Fruit fly (Drosophila melanogaster): ENCODE results near the gene CG17029.

DNA sequence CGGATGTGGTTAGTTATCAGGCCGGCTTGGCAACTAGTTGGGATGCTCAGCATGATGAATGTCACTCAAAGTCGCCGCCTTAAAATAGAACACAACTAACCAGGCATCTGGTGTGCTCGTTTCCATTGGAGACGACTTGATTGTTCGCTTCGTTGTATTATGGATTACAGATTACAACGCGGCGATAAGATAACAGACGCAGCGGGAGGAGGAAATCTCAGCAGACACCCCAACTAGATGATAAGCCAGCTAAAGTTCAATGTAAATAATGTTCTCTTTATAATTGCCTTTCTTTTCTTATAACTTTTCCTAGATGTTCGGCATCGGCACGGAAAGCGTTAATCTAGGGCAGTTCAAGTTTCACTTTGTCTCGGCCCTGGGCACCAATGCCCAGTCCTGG, 8.0 kb upstream of the CG17029 start:
- TF ChIP-seq gl (tag; optimal IDR thresholded peaks at IDR 0.05), result no peak
- no peak for TF ChIP-seq EcR (GFP tag; optimal IDR thresholded peaks at IDR 0.05)
- TF ChIP-seq CG8159 (tag; optimal IDR thresholded peaks at IDR 0.05), result no peak
- TF ChIP-seq Ets98B (GFP tag; IDR thresholded peaks at IDR 0.05), result no peak
- no peak for TF ChIP-seq rn (GFP tag; IDR thresholded peaks at IDR 0.05)
- TF ChIP-seq D1 (tag; optimal IDR thresholded peaks at IDR 0.05), result no peak
- no peak for TF ChIP-seq Pif1B (GFP tag; optimal IDR thresholded peaks at IDR 0.05)
- no peak for TF ChIP-seq CG34367 (tag; optimal IDR thresholded peaks at IDR 0.05)
- no peak for TF ChIP-seq CG4496 (GFP tag; IDR thresholded peaks at IDR 0.05)
- no peak for TF ChIP-seq CG12605 (GFP tag; IDR thresholded peaks at IDR 0.05)
- TF ChIP-seq CG13204 (GFP tag; optimal IDR thresholded peaks at IDR 0.05), result no peak

Data from whole organism, pupa.